Worm (Caenorhabditis elegans) whole organism, mixed stage, embryonic: ENCODE results near the gene C43H6.4.

Source experiments
- blmp-1 ChIP-seq: fragments of 150-350 bp; optimal IDR thresholded peaks from 2 replicates; lab custom pipeline; 2014; ENCODE audit warnings: missing biosample characterization, missing genetic modification characterization
- nhr-237 ChIP-seq: fragments of 150-350 bp; optimal IDR thresholded peaks from 2 replicates; lab custom pipeline; 2014; ENCODE audit warnings: missing biosample characterization, missing genetic modification characterization
- nhr-76 ChIP-seq: sonication (generic microtip); optimal IDR thresholded peaks from 2 replicates; lab custom pipeline; 2017; ENCODE audit warnings: missing biosample characterization, missing genetic modification characterization
- sptf-1 ChIP-seq: sonication (generic microtip); optimal IDR thresholded peaks from 2 replicates; lab custom pipeline; 2017; ENCODE audit warnings: mild to moderate bottlenecking, missing genetic modification characterization, moderate library complexity, missing compliant biosample characterization

DNA sequence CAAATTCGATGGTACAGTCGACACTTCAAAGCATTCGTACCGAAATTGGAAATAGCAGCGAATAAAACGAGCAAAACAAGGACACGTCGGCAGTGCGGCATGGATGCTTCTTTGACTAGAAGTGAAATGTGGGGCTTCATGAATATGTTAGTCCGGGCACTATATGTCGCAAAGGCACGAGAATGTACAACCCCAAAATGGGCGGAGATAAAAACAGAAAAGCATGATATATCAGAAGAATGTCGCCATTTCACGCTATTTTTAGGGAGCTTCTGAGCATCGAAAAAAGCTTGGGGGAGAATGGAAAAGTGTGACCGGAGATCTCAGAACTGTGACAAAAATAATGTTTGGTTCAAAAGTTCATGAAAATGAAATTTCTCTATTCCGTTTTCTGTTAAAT lies 39.5 kb downstream of the C43H6.4 start, which contains the start of gene T07D1.3:
- TF ChIP-seq sptf-1: no peak
- TF ChIP-seq nhr-237: no peak
- no peak for TF ChIP-seq blmp-1
- TF ChIP-seq nhr-76 (tag; lab: Kevin White, UChicago): no peak
